Fruit fly (Drosophila melanogaster): Measurements from ENCODE around the gene CG2611.

DNA sequence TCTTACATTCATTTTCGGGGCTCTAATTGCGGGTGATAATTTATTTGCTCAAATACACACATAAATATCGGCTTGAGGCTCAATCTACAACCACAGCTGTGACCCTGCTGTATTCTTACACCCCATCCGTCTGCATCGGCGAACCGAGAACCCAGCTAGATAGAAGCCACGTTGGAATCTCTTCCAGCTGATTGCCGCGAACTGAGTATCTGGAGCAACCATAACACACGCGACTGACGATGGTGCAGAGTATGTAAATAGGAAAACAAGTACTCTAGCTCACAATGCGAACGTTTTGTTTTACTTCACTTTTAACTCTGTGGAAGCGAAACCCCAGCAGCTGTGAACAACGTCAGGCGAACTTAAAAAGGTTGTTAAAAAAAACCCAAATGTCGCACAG lies 14.4 kb downstream of the CG2611 start:
- TF ChIP-seq OdsH (GFP tag; optimal IDR thresholded peaks at IDR 0.05), result no peak
- no peak for TF ChIP-seq Jra (GFP tag; optimal IDR thresholded peaks at IDR 0.05)
- TF ChIP-seq CrebA (GFP tag; optimal IDR thresholded peaks at IDR 0.05; ENCODE audit: borderline replicate concordance), result no peak
- no peak for TF ChIP-seq usp (GFP tag; optimal IDR thresholded peaks at IDR 0.05)
- no peak for TF ChIP-seq fru (GFP tag; optimal IDR thresholded peaks at IDR 0.05)
- TF ChIP-seq Dfd (GFP tag; optimal IDR thresholded peaks at IDR 0.05), result no peak
- TF ChIP-seq brk (GFP tag; optimal IDR thresholded peaks at IDR 0.05), result no peak

Data from whole organism, wandering third instar larva.